Worm (Caenorhabditis elegans) whole organism, L1 larva: ENCODE measurements around the gene ceh-36.
A peak's percentile ranks its signal among the peaks of the same experiment; 100 is the strongest.

ENCODE experiments used
- C04F5.9 ChIP-seq: sonication (generic microtip); optimal IDR thresholded peaks from 2 replicates; lab custom pipeline; 2016; ENCODE audit warnings: missing genetic modification characterization, missing compliant biosample characterization
- C16A3.4 ChIP-seq: fragments of 150-350 bp; optimal IDR thresholded peaks from 2 replicates; lab custom pipeline; 2014; ENCODE audit warnings: missing biosample characterization, missing genetic modification characterization
- Y116A8C.19 ChIP-seq: sonication (generic microtip); optimal IDR thresholded peaks from 2 replicates; lab custom pipeline; 2016; ENCODE audit warnings: missing compliant biosample characterization, missing genetic modification characterization, borderline replicate concordance
- aha-1 ChIP-seq: fragments of 150-350 bp; optimal IDR thresholded peaks from 2 replicates; lab custom pipeline; 2014; ENCODE audit warnings: missing biosample characterization, missing genetic modification characterization
- ceh-90 ChIP-seq: sonication (generic microtip); optimal IDR thresholded peaks from 2 replicates; lab custom pipeline; 2016; ENCODE audit warnings: missing genetic modification characterization, missing compliant biosample characterization
- dpl-1 ChIP-seq, 3 experiments: fragments of 150-350 bp in 2 of 3; sonication (generic microtip) in 1 of 3; optimal IDR thresholded peaks; 2 replicates each; lab custom pipeline; 2014 to 2017; ENCODE audit warnings: missing biosample characterization in 3 of 3, missing genetic modification characterization in 3 of 3, missing genetic modification reagents in 3 of 3
- efl-1 ChIP-seq, 4 experiments: fragments of 150-350 bp; optimal IDR thresholded peaks in 3 of 4; peaks in 1 of 4; 1 replicate in 1 of 4; 2 replicates in 3 of 4; lab custom pipeline; 2014; ENCODE audit warnings: missing biosample characterization in 2 of 4, missing genetic modification characterization in 2 of 4, missing genetic modification reagents in 2 of 4
- fkh-10 ChIP-seq: sonication (generic microtip); optimal IDR thresholded peaks from 2 replicates; lab custom pipeline; 2017; ENCODE audit warnings: missing biosample characterization, missing genetic modification reagents, missing genetic modification characterization
- fkh-8 ChIP-seq: sonication (generic microtip); optimal IDR thresholded peaks from 2 replicates; lab custom pipeline; 2016; ENCODE audit warnings: mild to moderate bottlenecking, missing genetic modification characterization, missing compliant biosample characterization
- grh-1 ChIP-seq: fragments of 200-800 bp; sonication (Bioruptor generic); IDR thresholded peaks from 2 replicates; pipeline ENCODE4 v1.3.6; 2022; ENCODE audit warnings: missing genetic modification reagents, missing genetic modification characterization, missing compliant biosample characterization
- hlh-17 ChIP-seq: fragments of 200-800 bp; sonication (Bioruptor generic); optimal IDR thresholded peaks from 2 replicates; lab custom pipeline; 2018; ENCODE audit warnings: missing genetic modification characterization, mild to moderate bottlenecking, missing compliant biosample characterization, moderate library complexity, borderline replicate concordance
- hlh-4 ChIP-seq: sonication (generic microtip); optimal IDR thresholded peaks from 2 replicates; lab custom pipeline; 2016; ENCODE audit warnings: mild to moderate bottlenecking, missing genetic modification characterization, missing compliant biosample characterization
- jun-1 ChIP-seq: fragments of 150-350 bp; optimal IDR thresholded peaks from 2 replicates; lab custom pipeline; 2014; ENCODE audit warnings: missing biosample characterization, missing genetic modification reagents, missing genetic modification characterization
- lin-15B ChIP-seq: fragments of 150-350 bp; sonication (generic microtip); optimal IDR thresholded peaks from 3 replicates; lab custom pipeline; 2014; ENCODE audit warnings: missing biosample characterization, missing genetic modification characterization
- lin-35 ChIP-seq, 2 experiments: fragments of 150-350 bp; optimal IDR thresholded peaks; 2 replicates each; lab custom pipeline; 2014; ENCODE audit warnings: missing biosample characterization in 2 of 2, missing genetic modification characterization in 2 of 2, missing genetic modification reagents in 2 of 2
- lir-3 ChIP-seq: sonication (generic microtip); optimal IDR thresholded peaks from 2 replicates; lab custom pipeline; 2016; ENCODE audit warnings: mild to moderate bottlenecking, missing genetic modification characterization, moderate library complexity, missing compliant biosample characterization; ENCODE audit not compliant: poor library complexity
- mab-9 ChIP-seq: fragments of 200-800 bp; sonication (Bioruptor generic); IDR thresholded peaks from 2 replicates; pipeline ENCODE4 v1.3.6; 2022; ENCODE audit warnings: missing genetic modification reagents, missing genetic modification characterization, missing compliant biosample characterization
- mef-2 ChIP-seq: fragments of 150-350 bp; optimal IDR thresholded peaks from 2 replicates; lab custom pipeline; 2014; ENCODE audit warnings: missing biosample characterization, missing genetic modification characterization
- mep-1 ChIP-seq: fragments of 150-350 bp; optimal IDR thresholded peaks from 2 replicates; lab custom pipeline; 2014; ENCODE audit warnings: missing biosample characterization, missing genetic modification characterization
- nhr-11 ChIP-seq: fragments of 150-350 bp; optimal IDR thresholded peaks from 2 replicates; lab custom pipeline; 2014; ENCODE audit warnings: missing biosample characterization, missing genetic modification characterization
- nhr-19 ChIP-seq: fragments of 200-800 bp; sonication (Bioruptor generic); conservative IDR thresholded peaks from 2 replicates; pipeline ENCODE4 v1.3.6; 2022; ENCODE audit warnings: missing genetic modification characterization, missing compliant biosample characterization
- nhr-20 ChIP-seq: sonication (generic microtip); optimal IDR thresholded peaks from 2 replicates; lab custom pipeline; 2016; ENCODE audit warnings: mild to moderate bottlenecking, missing genetic modification characterization, missing compliant biosample characterization
- nhr-28 ChIP-seq: fragments of 150-350 bp; optimal IDR thresholded peaks from 2 replicates; lab custom pipeline; 2014; ENCODE audit warnings: missing biosample characterization, missing genetic modification characterization
- nhr-47 ChIP-seq: sonication (generic microtip); optimal IDR thresholded peaks from 2 replicates; lab custom pipeline; 2016; ENCODE audit warnings: mild to moderate bottlenecking, missing genetic modification characterization, moderate library complexity, missing compliant biosample characterization
- nhr-71 ChIP-seq: sonication (generic microtip); optimal IDR thresholded peaks from 2 replicates; lab custom pipeline; 2016; ENCODE audit warnings: mild to moderate bottlenecking, missing genetic modification characterization, moderate library complexity, missing compliant biosample characterization
- nhr-84 ChIP-seq: sonication (generic microtip); optimal IDR thresholded peaks from 2 replicates; lab custom pipeline; 2017; ENCODE audit warnings: missing biosample characterization, missing genetic modification characterization
- pax-3 ChIP-seq: fragments of 200-800 bp; sonication (Bioruptor generic); optimal IDR thresholded peaks from 2 replicates; lab custom pipeline; 2018; ENCODE audit warnings: mild to moderate bottlenecking, missing genetic modification characterization, moderate library complexity, missing compliant biosample characterization
- pqm-1 ChIP-seq: sonication (generic microtip); optimal IDR thresholded peaks from 3 replicates; lab custom pipeline; 2017; ENCODE audit warnings: missing biosample characterization, missing genetic modification characterization
- skn-1 ChIP-seq: fragments of 150-350 bp; optimal IDR thresholded peaks from 2 replicates; lab custom pipeline; 2014; ENCODE audit warnings: missing biosample characterization, missing genetic modification characterization
- snpc-4 ChIP-seq: fragments of 150-350 bp; optimal IDR thresholded peaks from 2 replicates; lab custom pipeline; 2014; ENCODE audit warnings: missing biosample characterization, missing genetic modification characterization
- snu-23 ChIP-seq: sonication (generic microtip); optimal IDR thresholded peaks from 2 replicates; lab custom pipeline; 2016; ENCODE audit warnings: missing genetic modification characterization, missing compliant biosample characterization
- sox-4 ChIP-seq: sonication (generic microtip); optimal IDR thresholded peaks from 2 replicates; lab custom pipeline; 2016; ENCODE audit warnings: missing genetic modification characterization, missing compliant biosample characterization
- unc-130 ChIP-seq: fragments of 150-350 bp; optimal IDR thresholded peaks from 2 replicates; lab custom pipeline; 2017; ENCODE audit warnings: missing biosample characterization, missing genetic modification characterization, inconsistent platforms
- unc-62 ChIP-seq: fragments of 150-350 bp; optimal IDR thresholded peaks from 2 replicates; lab custom pipeline; 2014; ENCODE audit warnings: missing biosample characterization, missing genetic modification reagents, missing genetic modification characterization
- unc-86 ChIP-seq: sonication (generic microtip); optimal IDR thresholded peaks from 2 replicates; lab custom pipeline; 2016; ENCODE audit warnings: missing genetic modification characterization, missing compliant biosample characterization
- xbp-1 ChIP-seq: sonication (generic microtip); optimal IDR thresholded peaks from 2 replicates; lab custom pipeline; 2016; ENCODE audit warnings: missing genetic modification characterization, missing compliant biosample characterization
- zag-1 ChIP-seq: fragments of 150-350 bp; optimal IDR thresholded peaks from 2 replicates; lab custom pipeline; 2014; ENCODE audit warnings: missing biosample characterization, missing genetic modification characterization
- zip-4 ChIP-seq: fragments of 200-800 bp; sonication (Bioruptor generic); optimal IDR thresholded peaks from 2 replicates; lab custom pipeline; 2018; ENCODE audit warnings: mild to moderate bottlenecking, missing genetic modification characterization, moderate library complexity, missing compliant biosample characterization
- ztf-4 ChIP-seq: fragments of 150-350 bp; optimal IDR thresholded peaks from 2 replicates; lab custom pipeline; 2014; ENCODE audit warnings: missing biosample characterization, missing genetic modification characterization

ceh-36 gene

DNA sequence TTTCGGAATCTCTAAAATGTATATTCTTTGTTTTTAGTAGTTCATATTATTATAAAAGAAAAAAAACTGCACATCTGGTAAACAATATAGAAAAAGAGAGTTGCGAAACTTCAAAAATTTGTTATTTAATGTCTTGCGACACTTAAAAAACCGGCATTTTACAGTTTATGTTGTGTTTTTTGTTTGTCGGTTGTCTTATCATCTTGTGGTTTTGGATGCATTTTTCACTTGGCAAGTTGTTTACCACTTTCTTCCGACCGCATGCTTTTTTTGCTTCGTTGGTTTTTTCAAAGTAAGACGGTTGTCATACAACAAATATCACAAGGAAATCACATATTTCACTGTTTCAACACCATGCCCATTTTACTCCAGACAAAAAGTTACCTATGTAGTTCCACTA, 40.7 kb downstream of the ceh-36 start (continued):
- TF ChIP-seq nhr-19 (GFP tag; lab: Robert Waterston, UW) (no peak), ceh-90 (no peak), nhr-84 (no peak), aha-1 (no peak), xbp-1 (tag; lab: Kevin White, UChicago) (no peak)

DNA sequence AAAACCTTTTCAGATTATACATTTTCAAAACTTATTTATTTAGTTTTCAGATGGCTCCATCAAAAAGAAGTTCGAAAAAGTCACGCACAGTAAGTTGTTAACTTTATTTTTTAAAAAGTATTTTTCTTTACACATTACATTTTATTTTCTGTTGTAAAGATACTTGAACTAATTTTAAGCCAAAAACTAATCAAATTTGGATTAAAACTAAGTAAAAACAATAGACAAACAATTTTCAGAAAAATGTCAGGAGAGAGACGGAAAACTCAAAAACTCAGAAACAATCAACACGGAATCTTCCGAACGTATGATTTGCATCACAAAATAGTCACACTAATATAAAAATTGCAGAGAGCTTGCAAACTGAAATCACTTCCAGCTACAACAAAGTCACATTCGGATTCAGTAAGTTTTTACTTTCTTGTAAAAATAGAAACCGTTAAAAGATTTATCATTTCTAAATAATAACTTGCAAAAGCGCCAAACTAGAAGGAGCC, 44.4 kb downstream of the ceh-36 start, which contains the start of gene ceh-89:
TSS of gene ceh-89 (plus strand) at position 51 of the 497 bp plus-strand sequence.
- TF ChIP-seq hlh-17 (GFP tag; lab: Kevin White, UChicago) = no peak
- TF ChIP-seq zip-4 (GFP tag; lab: Kevin White, UChicago) = no peak
- TF ChIP-seq skn-1 (tag; lab: Kevin White, UChicago) = no peak
- TF ChIP-seq mep-1 (tag; lab: Kevin White, UChicago) = no peak
- no peak for TF ChIP-seq snu-23
- TF ChIP-seq C16A3.4 = no peak
- TF ChIP-seq lir-3 (tag; lab: Kevin White, UChicago) = no peak
- no peak for TF ChIP-seq pqm-1 (tag; lab: Kevin White, UChicago)
- TF ChIP-seq Y116A8C.19 = no peak
- TF ChIP-seq sox-4 (tag; lab: Kevin White, UChicago) = no peak
- no peak for TF ChIP-seq zag-1 (tag; lab: Kevin White, UChicago)
- TF ChIP-seq pax-3 (tag; lab: Kevin White, UChicago) = no peak
- no peak for TF ChIP-seq unc-62 (GFP tag; lab: Kevin White, UChicago)
- TF ChIP-seq jun-1 = no peak
- no peak for TF ChIP-seq fkh-8 (tag; lab: Kevin White, UChicago)

- TF ChIP-seq skn-1 (tag; lab: Kevin White, UChicago) (no peak), sox-4 (tag; lab: Kevin White, UChicago) (no peak), zag-1 (tag; lab: Kevin White, UChicago) (no peak), nhr-20 (tag; lab: Kevin White, UChicago) (no peak), dpl-1 (GFP tag; optimal IDR thresholded peaks at IDR 0.05; lab: Kevin White, UChicago) (peak in 1 of 3 experiments; percentile 41), aha-1 (no peak), efl-1 (optimal IDR thresholded peaks at IDR 0.05; lab: Kevin White, UChicago) (no peak), efl-1 (GFP tag; optimal IDR thresholded peaks at IDR 0.05 in 1 of 2; lab: Kevin White, UChicago) (peak; percentile 13 to 92), C04F5.9 (tag; lab: Kevin White, UChicago) (no peak), nhr-19 (GFP tag; lab: Robert Waterston, UW) (no peak), fkh-10 (GFP tag; lab: Kevin White, UChicago) (no peak), nhr-47 (tag; lab: Kevin White, UChicago) (no peak), lin-35 (GFP tag; optimal IDR thresholded peaks at IDR 0.05; lab: Kevin White, UChicago) (peak in 1 of 2 experiments; percentile 16), xbp-1 (tag; lab: Kevin White, UChicago) (no peak), snpc-4 (no peak), lin-15B (tag; lab: Kevin White, UChicago) (no peak), grh-1 (no peak), nhr-28 (tag; lab: Kevin White, UChicago) (no peak), unc-130 (tag; lab: Kevin White, UChicago) (no peak)
Observed at ce11 chrX:14141344-14141841, 45.0 kb downstream of the ceh-36 start.

ce11 chrX:14140040-14140439, 46.3 kb downstream of the ceh-36 start, which contains the start of gene nkat-1:
Gene nkat-1 (minus strand): TSS chrX:14140140.
- TF ChIP-seq nhr-71 (tag; lab: Kevin White, UChicago) (no peak), sox-4 (tag; lab: Kevin White, UChicago) (no peak), unc-86 (tag; lab: Kevin White, UChicago) (no peak), fkh-10 (GFP tag; lab: Kevin White, UChicago) (no peak), nhr-28 (tag; lab: Kevin White, UChicago) (no peak), mab-9 (GFP tag; lab: Robert Waterston, UW) (no peak), ztf-4 (tag; lab: Kevin White, UChicago) (no peak), nhr-11 (tag; lab: Kevin White, UChicago) (no peak), hlh-4 (tag; lab: Kevin White, UChicago) (no peak), dpl-1 (GFP tag; optimal IDR thresholded peaks at IDR 0.05; lab: Kevin White, UChicago) (no peak), lir-3 (tag; lab: Kevin White, UChicago) (no peak), fkh-8 (tag; lab: Kevin White, UChicago) (no peak), mef-2 (no peak)
- TF ChIP-seq, all 84 proteins: peak for 0
